Fruit fly (Drosophila melanogaster) whole organism, embryonic: Measurements from ENCODE around the gene CG5758.

Experiments used
- Ada2b ChIP-seq: fragments of 200-800 bp; sonication (Bioruptor generic); IDR thresholded peaks from 2 replicates; pipeline ENCODE4 v1.3.6; 2022; ENCODE audit warnings: missing biosample characterization, missing genetic modification characterization
- CG11247 ChIP-seq: fragments of 200-800 bp; sonication (Bioruptor generic); IDR thresholded peaks from 2 replicates; pipeline ENCODE4 v1.3.6; 2022; ENCODE audit warnings: missing biosample characterization, missing genetic modification characterization
- CG1233 ChIP-seq: fragments of 200-800 bp; sonication (Bioruptor generic); optimal IDR thresholded peaks from 4 replicates; lab custom pipeline; 2018; ENCODE audit warnings: missing biosample characterization, mild to moderate bottlenecking, missing genetic modification characterization
- CG12659 ChIP-seq: fragments of 200-800 bp; sonication (Bioruptor generic); optimal IDR thresholded peaks from 3 replicates; lab custom pipeline; 2017; ENCODE audit warnings: mild to moderate bottlenecking, missing biosample characterization, missing genetic modification reagents, missing genetic modification characterization
- CG13123 ChIP-seq: fragments of 200-800 bp; sonication (Bioruptor generic); optimal IDR thresholded peaks from 2 replicates; lab custom pipeline; 2016; ENCODE audit warnings: missing biosample characterization, missing genetic modification characterization
- CG14014 ChIP-seq: fragments of 200-800 bp; sonication (Bioruptor generic); IDR thresholded peaks from 2 replicates; pipeline ENCODE4 v1.3.6; 2022; ENCODE audit warnings: missing biosample characterization, missing genetic modification characterization
- CG15011 ChIP-seq: fragments of 200-800 bp; sonication (Bioruptor generic); optimal IDR thresholded peaks from 3 replicates; lab custom pipeline; 2018; ENCODE audit warnings: missing biosample characterization, mild to moderate bottlenecking, missing genetic modification characterization
- CG1602 ChIP-seq: fragments of 200-800 bp; sonication (Bioruptor generic); optimal IDR thresholded peaks from 3 replicates; lab custom pipeline; 2016; ENCODE audit warnings: missing biosample characterization, missing genetic modification characterization
- CG17568 ChIP-seq: fragments of 200-800 bp; sonication (Bioruptor generic); optimal IDR thresholded peaks from 2 replicates; lab custom pipeline; 2018; ENCODE audit warnings: missing biosample characterization, mild to moderate bottlenecking, missing genetic modification characterization, moderate library complexity
- CG1792 ChIP-seq: fragments of 200-800 bp; sonication (Bioruptor generic); optimal IDR thresholded peaks from 2 replicates; lab custom pipeline; 2016; ENCODE audit warnings: missing biosample characterization, missing genetic modification characterization
- CG1832 ChIP-seq: fragments of 200-800 bp; sonication (Bioruptor generic); optimal IDR thresholded peaks from 2 replicates; lab custom pipeline; 2017; ENCODE audit warnings: missing biosample characterization, mild to moderate bottlenecking, missing genetic modification characterization, inconsistent platforms
- CG18476 ChIP-seq: fragments of 200-800 bp; sonication (Bioruptor generic); optimal IDR thresholded peaks from 2 replicates; lab custom pipeline; 2016; ENCODE audit warnings: missing biosample characterization, mild to moderate bottlenecking, missing genetic modification characterization
- CG18619 ChIP-seq: fragments of 200-800 bp; sonication (Bioruptor generic); optimal IDR thresholded peaks from 3 replicates; lab custom pipeline; 2017; ENCODE audit warnings: missing biosample characterization, mild to moderate bottlenecking, missing genetic modification characterization
- CG30431 ChIP-seq: fragments of 200-800 bp; sonication (Bioruptor generic); optimal IDR thresholded peaks from 2 replicates; lab custom pipeline; 2017; ENCODE audit warnings: missing biosample characterization, missing genetic modification characterization
- CG31224 ChIP-seq: fragments of 200-800 bp; sonication (Bioruptor generic); IDR thresholded peaks from 2 replicates; pipeline ENCODE4 v1.3.6; 2022; ENCODE audit warnings: missing biosample characterization, missing genetic modification characterization
- CG31365 ChIP-seq: fragments of 200-800 bp; sonication (Bioruptor generic); optimal IDR thresholded peaks from 2 replicates; lab custom pipeline; 2018; ENCODE audit warnings: missing biosample characterization, mild to moderate bottlenecking, missing genetic modification characterization
- CG33557 ChIP-seq: fragments of 200-800 bp; sonication (Bioruptor generic); optimal IDR thresholded peaks from 2 replicates; lab custom pipeline; 2019; ENCODE audit warnings: missing biosample characterization, mild to moderate bottlenecking, missing genetic modification characterization, moderate library complexity
- CG34422 ChIP-seq: fragments of 200-800 bp; sonication (Bioruptor generic); IDR thresholded peaks from 3 replicates; pipeline ENCODE4 v1.3.6; 2022; ENCODE audit warnings: missing biosample characterization, missing genetic modification characterization
- CG6272 ChIP-seq: fragments of 200-800 bp; sonication (Bioruptor generic); IDR thresholded peaks from 2 replicates; pipeline ENCODE4 v1.3.6; 2022; ENCODE audit warnings: missing biosample characterization, missing genetic modification characterization
- CG6683 ChIP-seq: fragments of 200-800 bp; sonication (Bioruptor generic); optimal IDR thresholded peaks from 2 replicates; lab custom pipeline; 2017; ENCODE audit warnings: missing biosample characterization, mild to moderate bottlenecking, missing genetic modification characterization, missing genetic modification reagents
- CG7357 ChIP-seq: fragments of 200-800 bp; sonication (Bioruptor generic); IDR thresholded peaks from 3 replicates; pipeline ENCODE4 v1.3.6; 2022; ENCODE audit warnings: missing biosample characterization, missing genetic modification characterization
- CG9437 ChIP-seq: fragments of 200-800 bp; sonication (Bioruptor generic); optimal IDR thresholded peaks from 2 replicates; lab custom pipeline; 2018; ENCODE audit warnings: missing biosample characterization, mild to moderate bottlenecking, missing genetic modification characterization
- CG9817 ChIP-seq: fragments of 200-800 bp; sonication (Bioruptor generic); optimal IDR thresholded peaks from 2 replicates; lab custom pipeline; 2018; ENCODE audit warnings: missing biosample characterization, mild to moderate bottlenecking, missing genetic modification characterization, moderate library complexity
- Dek ChIP-seq: fragments of 200-800 bp; sonication (Bioruptor generic); optimal IDR thresholded peaks from 3 replicates; lab custom pipeline; 2019; ENCODE audit warnings: missing biosample characterization, mild to moderate bottlenecking, missing genetic modification characterization, moderate library complexity
- E2f1 ChIP-seq: fragments of 200-800 bp; sonication (Bioruptor generic); IDR thresholded peaks from 2 replicates; pipeline ENCODE4 v1.3.6; 2022; ENCODE audit warnings: missing biosample characterization, missing genetic modification characterization
- Fer2 ChIP-seq: fragments of 200-800 bp; sonication (Bioruptor generic); optimal IDR thresholded peaks from 2 replicates; lab custom pipeline; 2018; ENCODE audit warnings: missing biosample characterization, mild to moderate bottlenecking, missing genetic modification characterization, moderate library complexity
- HmgZ ChIP-seq: fragments of 200-800 bp; sonication (Bioruptor generic); optimal IDR thresholded peaks from 2 replicates; lab custom pipeline; 2018; ENCODE audit warnings: missing biosample characterization, mild to moderate bottlenecking, missing genetic modification characterization
- Hsf ChIP-seq: fragments of 200-800 bp; sonication (Bioruptor generic); optimal IDR thresholded peaks from 3 replicates; lab custom pipeline; 2016; ENCODE audit warnings: missing biosample characterization, missing genetic modification characterization
- Lim3 ChIP-seq: fragments of 200-800 bp; sonication (Bioruptor generic); IDR thresholded peaks from 2 replicates; pipeline ENCODE4 v1.3.6; 2022; ENCODE audit warnings: missing biosample characterization, missing genetic modification characterization
- MBD-R2 ChIP-seq: fragments of 200-800 bp; sonication (Bioruptor generic); IDR thresholded peaks from 2 replicates; pipeline ENCODE4 v1.3.6; 2022; ENCODE audit warnings: missing biosample characterization, missing genetic modification characterization
- Oaz ChIP-seq: fragments of 200-800 bp; sonication (Bioruptor generic); IDR thresholded peaks from 2 replicates; pipeline ENCODE4 v1.3.6; 2022; ENCODE audit warnings: missing biosample characterization, missing genetic modification characterization
- Sox102F ChIP-seq: fragments of 200-800 bp; sonication (Bioruptor generic); optimal IDR thresholded peaks from 2 replicates; lab custom pipeline; 2018; ENCODE audit warnings: missing biosample characterization, mild to moderate bottlenecking, missing genetic modification characterization, moderate library complexity
- Tbp ChIP-seq: fragments of >200 bp; optimal IDR thresholded peaks from 2 replicates; lab custom pipeline; 2018; ENCODE audit warnings: missing biosample characterization, missing genetic modification characterization
- ab ChIP-seq: fragments of 200-800 bp; sonication (Bioruptor generic); optimal IDR thresholded peaks from 2 replicates; lab custom pipeline; 2016; ENCODE audit warnings: missing biosample characterization, missing genetic modification characterization
- al ChIP-seq: fragments of 200-800 bp; sonication (Bioruptor generic); IDR thresholded peaks from 2 replicates; pipeline ENCODE4 v1.3.6; 2022; ENCODE audit warnings: missing biosample characterization, missing genetic modification characterization
- btn ChIP-seq: fragments of 200-800 bp; sonication (Bioruptor generic); optimal IDR thresholded peaks from 2 replicates; lab custom pipeline; 2016; ENCODE audit warnings: missing biosample characterization, missing genetic modification characterization
- caup ChIP-seq: fragments of 200-800 bp; sonication (Bioruptor generic); optimal IDR thresholded peaks from 3 replicates; lab custom pipeline; 2017; ENCODE audit warnings: missing biosample characterization, mild to moderate bottlenecking, missing genetic modification characterization, moderate library complexity; ENCODE audit not compliant: severe bottlenecking
- fd102C ChIP-seq: fragments of 200-800 bp; sonication (Bioruptor generic); optimal IDR thresholded peaks from 2 replicates; lab custom pipeline; 2018; ENCODE audit warnings: missing biosample characterization, mild to moderate bottlenecking, missing genetic modification characterization, moderate library complexity
- fd64A ChIP-seq: fragments of 200-800 bp; sonication (Bioruptor generic); optimal IDR thresholded peaks from 3 replicates; lab custom pipeline; 2018; ENCODE audit warnings: missing biosample characterization, mild to moderate bottlenecking, missing genetic modification characterization
- gsb-n ChIP-seq: fragments of 200-800 bp; sonication (Bioruptor generic); optimal IDR thresholded peaks from 3 replicates; lab custom pipeline; 2018; ENCODE audit warnings: missing biosample characterization, mild to moderate bottlenecking, missing genetic modification characterization
- jigr1 ChIP-seq: fragments of 200-800 bp; sonication (Bioruptor generic); IDR thresholded peaks from 3 replicates; pipeline ENCODE4 v1.3.6; 2022; ENCODE audit warnings: missing biosample characterization, missing genetic modification characterization
- jumu ChIP-seq: fragments of 200-800 bp; sonication (Bioruptor generic); optimal IDR thresholded peaks from 3 replicates; lab custom pipeline; 2016; ENCODE audit warnings: missing biosample characterization, missing genetic modification characterization
- lov ChIP-seq, 2 experiments: fragments of 200-800 bp in 1 of 2; fragments of >200 bp in 1 of 2; sonication (Bioruptor generic) in 1 of 2; IDR thresholded peaks in 1 of 2; optimal IDR thresholded peaks in 1 of 2; 2 replicates in 1 of 2; 3 replicates in 1 of 2; pipeline versions ENCODE4 v1.3.6 to Lab custom; 2017 to 2022; ENCODE audit warnings: missing biosample characterization in 1 of 2, missing genetic modification characterization in 1 of 2
- mirr ChIP-seq: fragments of 200-800 bp; sonication (Bioruptor generic); optimal IDR thresholded peaks from 3 replicates; lab custom pipeline; 2018; ENCODE audit warnings: missing biosample characterization, mild to moderate bottlenecking, missing genetic modification characterization
- oc ChIP-seq: fragments of 200-800 bp; sonication (Bioruptor generic); optimal IDR thresholded peaks from 2 replicates; lab custom pipeline; 2018; ENCODE audit warnings: missing biosample characterization, mild to moderate bottlenecking, missing genetic modification characterization, moderate library complexity
- repo ChIP-seq: fragments of 200-800 bp; sonication (Bioruptor generic); optimal IDR thresholded peaks from 2 replicates; lab custom pipeline; 2016; ENCODE audit warnings: missing biosample characterization, missing genetic modification characterization
- sd ChIP-seq: fragments of 200-800 bp; sonication (Bioruptor generic); optimal IDR thresholded peaks from 3 replicates; lab custom pipeline; 2018; ENCODE audit warnings: missing biosample characterization, mild to moderate bottlenecking, missing genetic modification characterization, moderate library complexity
- sna ChIP-seq: fragments of 200-800 bp; sonication (Bioruptor generic); IDR thresholded peaks from 2 replicates; pipeline ENCODE4 v1.3.6; 2022; ENCODE audit warnings: missing biosample characterization, missing genetic modification characterization; ENCODE audit not compliant: partially characterized antibody
- wdn ChIP-seq: fragments of 200-800 bp; sonication (Bioruptor generic); IDR thresholded peaks from 2 replicates; pipeline ENCODE4 v1.3.6; 2022; ENCODE audit warnings: missing biosample characterization, missing genetic modification characterization

Gene CG5758

DNA sequence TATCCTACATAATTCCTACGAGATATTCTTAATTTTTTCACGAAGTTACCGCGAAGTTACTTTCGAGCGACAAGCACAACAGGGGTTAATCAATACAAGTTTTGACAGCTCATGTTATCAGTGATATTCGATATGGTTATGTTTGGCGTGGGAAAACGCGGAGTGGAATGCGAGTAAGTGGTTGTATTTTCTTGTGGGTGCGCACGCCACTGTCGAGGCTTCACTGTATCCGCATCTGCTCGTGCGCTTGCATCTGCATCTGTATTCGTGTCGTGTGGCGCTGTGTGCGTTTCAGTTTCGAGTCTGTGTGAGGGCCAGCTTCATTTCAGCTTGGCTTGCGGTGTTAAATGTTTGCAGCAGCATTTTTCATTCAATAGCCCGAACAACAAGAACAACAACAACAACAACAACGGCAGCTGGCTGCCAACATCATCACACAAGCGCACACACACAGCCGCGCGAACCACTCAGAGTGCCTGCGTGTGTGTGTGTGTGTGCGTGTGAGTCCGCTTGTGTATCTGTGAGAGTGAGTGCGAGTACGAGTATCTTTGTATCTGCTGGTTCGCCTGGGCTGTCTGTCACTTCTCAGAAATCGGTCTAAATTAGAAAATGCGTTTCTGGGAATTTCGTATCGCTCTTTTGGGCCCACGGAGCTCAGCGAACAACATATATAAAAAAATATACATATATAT, 31.5 kb downstream of the CG5758 start (continued):
- TF ChIP-seq CG18476 (GFP tag; lab: Kevin White, UChicago) (no peak), CG11247 (GFP tag; lab: Robert Waterston, UW) (peak; percentile 69; the same call in 1 of the 2 replicates), CG1602 (no peak), CG1832 (GFP tag; lab: Kevin White, UChicago) (no peak), CG18619 (no peak), mirr (no peak), Tbp (GFP tag; lab: Kevin White, UChicago) (no peak), MBD-R2 (GFP tag; lab: Robert Waterston, UW) (peak; percentile 24; the same call in 1 of the 2 replicates), Hsf (GFP tag; lab: Kevin White, UChicago) (peak; percentile 70), Ada2b (peak; percentile 74), Sox102F (GFP tag; lab: Kevin White, UChicago) (no peak), CG30431 (peak; percentile 38), wdn (peak; percentile 59), CG7357 (GFP tag; lab: Robert Waterston, UW) (peak; percentile 35; the same call in 2 of the 3 replicates), Lim3 (GFP tag; lab: Robert Waterston, UW) (no peak), E2f1 (GFP tag; lab: Robert Waterston, UW) (peak; percentile 49; the same call in 1 of the 2 replicates), fd102C (GFP tag; lab: Kevin White, UChicago) (no peak), jumu (GFP tag; lab: Kevin White, UChicago) (peak; percentile 53), CG12659 (GFP tag; lab: Kevin White, UChicago) (no peak), sna (peak; percentile 49; the same call in 1 of the 2 replicates), CG31224 (GFP tag; lab: Robert Waterston, UW) (peak; percentile 39; the same call in 1 of the 2 replicates), Fer2 (tag; lab: Kevin White, UChicago) (no peak), CG1233 (GFP tag; lab: Kevin White, UChicago) (no peak), CG34422 (GFP tag; lab: Robert Waterston, UW) (peak; percentile 80), btn (GFP tag; lab: Kevin White, UChicago) (no peak), Dek (tag; lab: Kevin White, UChicago) (no peak), CG31365 (tag; lab: Kevin White, UChicago) (no peak), fd64A (GFP tag; lab: Kevin White, UChicago) (peak; percentile 12), HmgZ (tag; lab: Kevin White, UChicago) (peak; percentile 40), jigr1 (peak; percentile 32; the same call in 1 of the 3 replicates), lov (optimal IDR thresholded peaks at IDR 0.05; lab: Kevin White, UChicago) (no peak), lov (GFP tag; IDR thresholded peaks at IDR 0.05; lab: Robert Waterston, UW) (peak; percentile 69; the same call in 1 of the 3 replicates), CG33557 (GFP tag; lab: Kevin White, UChicago) (no peak), CG17568 (GFP tag; lab: Kevin White, UChicago) (no peak), CG9437 (GFP tag; lab: Kevin White, UChicago) (peak; percentile 65), CG14014 (GFP tag; lab: Robert Waterston, UW) (peak; percentile 75), oc (tag; lab: Kevin White, UChicago) (peak; percentile 32), CG15011 (peak; percentile 4), repo (GFP tag; lab: Kevin White, UChicago) (no peak), CG9817 (tag; lab: Kevin White, UChicago) (peak; percentile 39), al (GFP tag; lab: Robert Waterston, UW) (peak; percentile 57), caup (GFP tag; lab: Kevin White, UChicago) (no peak), CG1792 (GFP tag; lab: Kevin White, UChicago) (peak; percentile 3), Oaz (peak; percentile 46; the same call in 1 of the 2 replicates), sd (tag; lab: Kevin White, UChicago) (peak; percentile 84), CG6683 (no peak), CG13123 (GFP tag; lab: Kevin White, UChicago) (no peak), CG6272 (peak; percentile 75), ab (GFP tag; lab: Kevin White, UChicago) (no peak), gsb-n (tag; lab: Kevin White, UChicago) (no peak)
